Worm (Caenorhabditis elegans): ENCODE results near the gene nstp-10.

nstp-10 gene

ce11 chrV:9576991-9577390 lies 27.4 kb upstream of the nstp-10 start, which contains the start of gene F25B3.2:
Gene F25B3.2 (plus strand): TSS chrV:9577291.
- TF ChIP-seq hnd-1 (tag; optimal IDR thresholded peaks at IDR 0.05), result no peak
- TF ChIP-seq scrt-1 (GFP tag; IDR thresholded peaks at IDR 0.05), result no peak
- no peak for TF ChIP-seq ama-1 (optimal IDR thresholded peaks at IDR 0.05)
- no peak for TF ChIP-seq ets-7 (tag; optimal IDR thresholded peaks at IDR 0.05)
- no peak for TF ChIP-seq aly-1 (tag; optimal IDR thresholded peaks at IDR 0.05)
- no peak for TF ChIP-seq hmbx-1 (tag; optimal IDR thresholded peaks at IDR 0.05)
- TF ChIP-seq ceh-13 (GFP tag; optimal IDR thresholded peaks at IDR 0.05), result no peak
- no peak for TF ChIP-seq F13C5.2 (tag; optimal IDR thresholded peaks at IDR 0.05)
- TF ChIP-seq flt-1 (GFP tag; IDR thresholded peaks at IDR 0.05), result no peak
- TF ChIP-seq sea-1 (GFP tag; conservative IDR thresholded peaks at IDR 0.05), result no peak
- no peak for TF ChIP-seq tra-4 (tag; optimal IDR thresholded peaks at IDR 0.05)
- no peak for TF ChIP-seq tbx-11 (GFP tag; IDR thresholded peaks at IDR 0.05)
- no peak for TF ChIP-seq tbx-37 (GFP tag; conservative IDR thresholded peaks at IDR 0.05)
- no peak for TF ChIP-seq pes-1 (GFP tag; IDR thresholded peaks at IDR 0.05)
- TF ChIP-seq ceh-36 (tag; optimal IDR thresholded peaks at IDR 0.05), result no peak
- TF ChIP-seq B0310.2 (tag; optimal IDR thresholded peaks at IDR 0.05), result no peak
- TF ChIP-seq hmg-4 (GFP tag; optimal IDR thresholded peaks at IDR 0.05), result no peak

- TF ChIP-seq B0310.2 (tag; optimal IDR thresholded peaks at IDR 0.05) (no peak), ceh-13 (GFP tag; optimal IDR thresholded peaks at IDR 0.05) (no peak)
Observed at ce11 chrV:9571673-9572072, 22.0 kb upstream of the nstp-10 start.

- TF ChIP-seq flt-1 (GFP tag; IDR thresholded peaks at IDR 0.05) (no peak), hnd-1 (tag; optimal IDR thresholded peaks at IDR 0.05) (no peak), tra-4 (tag; optimal IDR thresholded peaks at IDR 0.05) (no peak), ceh-36 (tag; optimal IDR thresholded peaks at IDR 0.05) (no peak), hmg-4 (GFP tag; optimal IDR thresholded peaks at IDR 0.05) (no peak), hmbx-1 (tag; optimal IDR thresholded peaks at IDR 0.05) (no peak), sea-1 (GFP tag; conservative IDR thresholded peaks at IDR 0.05) (no peak), ama-1 (optimal IDR thresholded peaks at IDR 0.05) (no peak), tbx-11 (GFP tag; IDR thresholded peaks at IDR 0.05) (no peak), scrt-1 (GFP tag; IDR thresholded peaks at IDR 0.05) (no peak)
Observed at ce11 chrV:9571056-9571455, 21.4 kb upstream of the nstp-10 start.

- no peak for TF ChIP-seq scrt-1 (GFP tag; IDR thresholded peaks at IDR 0.05)
- no peak for TF ChIP-seq hmg-4 (GFP tag; optimal IDR thresholded peaks at IDR 0.05)
- TF ChIP-seq ceh-36 (tag; optimal IDR thresholded peaks at IDR 0.05), result no peak
- TF ChIP-seq ceh-13 (GFP tag; optimal IDR thresholded peaks at IDR 0.05), result no peak
- TF ChIP-seq ama-1 (optimal IDR thresholded peaks at IDR 0.05), result no peak
- TF ChIP-seq tbx-11 (GFP tag; IDR thresholded peaks at IDR 0.05), result no peak
- TF ChIP-seq pes-1 (GFP tag; IDR thresholded peaks at IDR 0.05), result no peak
- TF ChIP-seq sea-1 (GFP tag; conservative IDR thresholded peaks at IDR 0.05), result no peak
- TF ChIP-seq hnd-1 (tag; optimal IDR thresholded peaks at IDR 0.05), result no peak
- TF ChIP-seq ets-7 (tag; optimal IDR thresholded peaks at IDR 0.05), result no peak
- no peak for TF ChIP-seq tbx-37 (GFP tag; conservative IDR thresholded peaks at IDR 0.05)
- no peak for TF ChIP-seq aly-1 (tag; optimal IDR thresholded peaks at IDR 0.05)
- TF ChIP-seq flt-1 (GFP tag; IDR thresholded peaks at IDR 0.05), result no peak
- no peak for TF ChIP-seq hmbx-1 (tag; optimal IDR thresholded peaks at IDR 0.05)
Observed at ce11 chrV:9570197-9570596, 20.6 kb upstream of the nstp-10 start, which contains the start of gene F25B3.5. Gene F25B3.5 (minus strand): TSS chrV:9570297.

ce11 chrV:9568707-9569106 lies 19.1 kb upstream of the nstp-10 start, which contains the start of gene F25B3.4:
Gene F25B3.4 (minus strand): TSS chrV:9568807.
- TF ChIP-seq tbx-37 (GFP tag; conservative IDR thresholded peaks at IDR 0.05) (no peak), flt-1 (GFP tag; IDR thresholded peaks at IDR 0.05) (no peak), ceh-36 (tag; optimal IDR thresholded peaks at IDR 0.05) (no peak)

- no peak for TF ChIP-seq hnd-1 (tag; optimal IDR thresholded peaks at IDR 0.05)
- no peak for TF ChIP-seq aly-1 (tag; optimal IDR thresholded peaks at IDR 0.05)
- no peak for TF ChIP-seq F13C5.2 (tag; optimal IDR thresholded peaks at IDR 0.05)
- no peak for TF ChIP-seq B0310.2 (tag; optimal IDR thresholded peaks at IDR 0.05)
- TF ChIP-seq ceh-13 (GFP tag; optimal IDR thresholded peaks at IDR 0.05), result no peak
- no peak for TF ChIP-seq hmg-4 (GFP tag; optimal IDR thresholded peaks at IDR 0.05)
- TF ChIP-seq ets-7 (tag; optimal IDR thresholded peaks at IDR 0.05), result no peak
- TF ChIP-seq flt-1 (GFP tag; IDR thresholded peaks at IDR 0.05), result no peak
- TF ChIP-seq scrt-1 (GFP tag; IDR thresholded peaks at IDR 0.05), result no peak
- no peak for TF ChIP-seq ama-1 (optimal IDR thresholded peaks at IDR 0.05)
- no peak for TF ChIP-seq tbx-37 (GFP tag; conservative IDR thresholded peaks at IDR 0.05)
- TF ChIP-seq ceh-36 (tag; optimal IDR thresholded peaks at IDR 0.05), result no peak
Observed at ce11 chrV:9563585-9563984, 13.9 kb upstream of the nstp-10 start.

- no peak for TF ChIP-seq B0310.2 (tag; optimal IDR thresholded peaks at IDR 0.05)
- TF ChIP-seq hmbx-1 (tag; optimal IDR thresholded peaks at IDR 0.05), result no peak
- no peak for TF ChIP-seq pes-1 (GFP tag; IDR thresholded peaks at IDR 0.05)
- TF ChIP-seq sea-1 (GFP tag; conservative IDR thresholded peaks at IDR 0.05), result no peak
- TF ChIP-seq tra-4 (tag; optimal IDR thresholded peaks at IDR 0.05), result no peak
- no peak for TF ChIP-seq scrt-1 (GFP tag; IDR thresholded peaks at IDR 0.05)
- TF ChIP-seq hnd-1 (tag; optimal IDR thresholded peaks at IDR 0.05), result no peak
- TF ChIP-seq hmg-4 (GFP tag; optimal IDR thresholded peaks at IDR 0.05), result no peak
- no peak for TF ChIP-seq ama-1 (optimal IDR thresholded peaks at IDR 0.05)
Observed at ce11 chrV:9561624-9562179, 12.1 kb upstream of the nstp-10 start, which contains the start of gene rgef-1. Gene rgef-1 (minus strand): TSS chrV:9561674.

- TF ChIP-seq B0310.2 (tag; optimal IDR thresholded peaks at IDR 0.05), result no peak
- no peak for TF ChIP-seq scrt-1 (GFP tag; IDR thresholded peaks at IDR 0.05)
- no peak for TF ChIP-seq tbx-37 (GFP tag; conservative IDR thresholded peaks at IDR 0.05)
- no peak for TF ChIP-seq ceh-36 (tag; optimal IDR thresholded peaks at IDR 0.05)
- no peak for TF ChIP-seq ets-7 (tag; optimal IDR thresholded peaks at IDR 0.05)
- no peak for TF ChIP-seq tbx-11 (GFP tag; IDR thresholded peaks at IDR 0.05)
- TF ChIP-seq sea-1 (GFP tag; conservative IDR thresholded peaks at IDR 0.05), result no peak
- TF ChIP-seq hnd-1 (tag; optimal IDR thresholded peaks at IDR 0.05), result no peak
- no peak for TF ChIP-seq aly-1 (tag; optimal IDR thresholded peaks at IDR 0.05)
- TF ChIP-seq F13C5.2 (tag; optimal IDR thresholded peaks at IDR 0.05), result no peak
- TF ChIP-seq ceh-13 (GFP tag; optimal IDR thresholded peaks at IDR 0.05), result no peak
- TF ChIP-seq hmg-4 (GFP tag; optimal IDR thresholded peaks at IDR 0.05), result no peak
Observed at ce11 chrV:9556668-9557067, 7.0 kb upstream of the nstp-10 start.
